Worm (Caenorhabditis elegans): ENCODE data around the gene Y110A2AL.5.

DNA sequence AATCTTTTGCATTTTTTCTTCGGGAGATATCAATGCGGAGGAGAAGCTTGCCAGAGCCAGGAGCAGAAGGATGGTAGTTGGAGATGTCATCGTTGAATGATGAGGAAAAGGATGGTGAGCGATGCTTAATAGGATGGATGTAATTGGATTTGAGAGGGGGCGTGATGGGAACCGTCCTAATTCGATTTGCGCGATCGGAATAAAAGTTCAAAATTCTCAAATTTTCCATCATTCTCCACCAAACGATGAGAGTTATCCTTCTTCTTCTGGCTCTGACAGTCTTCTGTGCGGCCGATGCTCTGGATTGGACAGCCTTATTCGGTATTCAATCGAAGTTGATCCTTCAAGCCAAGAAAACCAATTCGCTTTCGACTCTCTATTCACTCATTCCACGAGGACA is 40.2 kb upstream of the Y110A2AL.5 start, which contains the start of the genes K12H6.4 and K12H6.9:
- TF ChIP-seq dve-1 (tag; optimal IDR thresholded peaks at IDR 0.05; ENCODE audit: insufficient read depth), result no peak
- no peak for TF ChIP-seq fos-1 (tag; optimal IDR thresholded peaks at IDR 0.05)
- TF ChIP-seq attf-4 (tag; optimal IDR thresholded peaks at IDR 0.05), result no peak
- no peak for TF ChIP-seq F49E8.2 (tag; optimal IDR thresholded peaks at IDR 0.05; ENCODE audit: borderline replicate concordance)
- no peak for TF ChIP-seq lir-3 (tag; optimal IDR thresholded peaks at IDR 0.05)
- TF ChIP-seq lsy-2 (tag; optimal IDR thresholded peaks at IDR 0.05), result no peak
- TF ChIP-seq F37D6.2 (tag; optimal IDR thresholded peaks at IDR 0.05), result no peak
- TF ChIP-seq unc-39 (tag; optimal IDR thresholded peaks at IDR 0.05), result no peak
- TF ChIP-seq zfp-2 (tag; optimal IDR thresholded peaks at IDR 0.05), result no peak
- TF ChIP-seq mdl-1 (tag; optimal IDR thresholded peaks at IDR 0.05), result no peak
- TF ChIP-seq nhr-25 (tag; optimal IDR thresholded peaks at IDR 0.05; ENCODE audit: borderline replicate concordance, insufficient read depth), result no peak
- TF ChIP-seq spr-3 (GFP tag; optimal IDR thresholded peaks at IDR 0.05), result no peak
- no peak for TF ChIP-seq madf-5 (GFP tag; IDR thresholded peaks at IDR 0.05)
- TF ChIP-seq ZK546.5 (tag; optimal IDR thresholded peaks at IDR 0.05), result no peak

Measured in whole organism, L4 larva.